Worm (Caenorhabditis elegans): ENCODE measurements around the gene erp-44.2.

Gene erp-44.2

DNA sequence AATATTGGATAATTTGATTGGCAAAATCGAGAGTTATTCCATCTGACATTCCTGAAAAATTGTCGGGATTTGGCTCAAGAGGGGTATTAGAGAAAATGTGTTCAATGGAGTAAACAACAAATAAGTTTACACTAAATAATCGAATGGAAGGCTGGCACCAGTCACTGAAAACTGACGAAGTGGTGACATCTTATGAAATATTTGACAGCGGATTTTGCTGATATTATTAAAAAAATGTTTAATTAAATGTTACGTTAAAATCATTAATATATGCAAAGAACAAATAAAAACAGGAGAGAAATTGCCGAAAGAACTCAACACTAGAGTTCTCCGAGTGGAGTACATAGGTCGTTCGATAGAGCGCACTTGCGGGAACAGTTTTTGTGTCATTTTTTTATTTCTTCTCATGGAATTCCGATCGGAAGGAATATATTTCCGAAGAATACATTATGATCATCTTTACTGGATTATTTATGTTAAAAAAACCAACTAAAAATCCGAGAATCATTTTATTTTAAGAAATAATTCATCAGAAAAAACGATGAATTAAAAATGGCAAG is 48.9 kb downstream of the erp-44.2 start, which contains the start of gene tag-322 (continued):
- TF ChIP-seq unc-39 (tag; optimal IDR thresholded peaks at IDR 0.05): no peak
- no peak for TF ChIP-seq ztf-4 (tag; optimal IDR thresholded peaks at IDR 0.05)
- peak; percentile 75 for TF ChIP-seq nhr-23 (tag; optimal IDR thresholded peaks at IDR 0.05)
- TF ChIP-seq egl-27 (tag; optimal IDR thresholded peaks at IDR 0.05): no peak
- no peak for TF ChIP-seq fos-1 (tag; optimal IDR thresholded peaks at IDR 0.05)
- no peak for TF ChIP-seq lin-39 (tag; optimal IDR thresholded peaks at IDR 0.05)
- TF ChIP-seq lsy-12 (tag; optimal IDR thresholded peaks at IDR 0.05): peak; percentile 17

DNA sequence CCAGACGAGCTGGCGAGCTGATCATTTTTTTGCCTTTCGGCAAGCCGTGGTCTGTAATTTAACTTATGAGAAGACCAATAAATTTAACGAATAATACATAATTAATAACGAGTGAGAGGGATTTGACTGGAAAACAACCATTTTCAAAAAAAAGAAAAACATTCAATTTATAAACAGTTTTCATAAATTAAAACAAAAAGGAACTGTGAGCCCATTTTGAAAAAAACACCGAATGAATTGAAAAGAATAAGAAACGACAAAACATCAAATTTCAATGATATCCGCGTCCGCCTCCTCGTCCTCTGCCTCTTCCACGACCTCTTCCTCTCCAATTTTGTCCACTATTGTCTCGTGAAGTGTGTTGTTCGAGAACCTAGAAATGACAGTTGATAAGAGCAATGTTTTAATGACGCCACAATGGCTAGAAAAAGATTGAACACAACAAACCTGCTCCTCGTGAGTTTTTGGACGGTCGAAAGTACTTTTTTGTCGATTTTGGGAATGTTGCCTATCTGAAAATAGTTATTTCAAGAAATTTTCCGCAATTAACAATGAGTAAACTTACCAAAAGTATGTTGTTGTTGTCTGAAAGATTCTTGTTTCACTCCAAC is 50.6 kb downstream of the erp-44.2 start, which contains the start of gene tag-321:
TSS of gene tag-321 (minus strand) at position 51 of the 611 bp plus-strand sequence.
- TF ChIP-seq nhr-77 (tag; optimal IDR thresholded peaks at IDR 0.05): no peak
- peak; percentile 6 for TF ChIP-seq jun-1 (tag; optimal IDR thresholded peaks at IDR 0.05)
- TF ChIP-seq nhr-25 (tag; optimal IDR thresholded peaks at IDR 0.05): no peak
- TF ChIP-seq elt-2 (tag; optimal IDR thresholded peaks at IDR 0.05): peak; percentile 68

Measured in whole organism, L3 larva.